Worm (Caenorhabditis elegans) whole organism, L4 larva: ENCODE data around the gene rhi-1.
A peak's percentile ranks its signal among the peaks of the same experiment; 100 is the strongest.

Experiments
- F26F4.8 ChIP-seq: fragments of 200-800 bp; sonication (Bioruptor generic); conservative IDR thresholded peaks from 2 replicates; pipeline ENCODE4 v1.3.6; 2022; ENCODE audit warnings: missing genetic modification characterization, missing compliant biosample characterization
- F44E2.7 ChIP-seq: fragments of 200-800 bp; sonication (Bioruptor generic); IDR thresholded peaks from 2 replicates; pipeline ENCODE4 v2.1.2; 2022; ENCODE audit warnings: missing genetic modification characterization, missing compliant biosample characterization
- F49E8.2 ChIP-seq: sonication (generic microtip); optimal IDR thresholded peaks from 2 replicates; lab custom pipeline; 2016; ENCODE audit warnings: missing compliant biosample characterization, mild to moderate bottlenecking, missing genetic modification characterization, borderline replicate concordance
- R02D3.7 ChIP-seq: fragments of 150-350 bp; sonication (generic microtip); optimal IDR thresholded peaks from 3 replicates; lab custom pipeline; 2014; ENCODE audit warnings: missing biosample characterization, missing genetic modification characterization
- T26A8.4 ChIP-seq: fragments of 200-800 bp; sonication (Bioruptor generic); IDR thresholded peaks from 2 replicates; pipeline ENCODE4 v1.3.6; 2022; ENCODE audit warnings: missing genetic modification characterization, missing compliant biosample characterization
- Y105C5A.15 ChIP-seq: fragments of 200-800 bp; sonication (Bioruptor generic); IDR thresholded peaks from 2 replicates; pipeline ENCODE4 v1.3.6; 2022; ENCODE audit warnings: missing genetic modification characterization, missing compliant biosample characterization
- Y5F2A.4 ChIP-seq: fragments of 200-800 bp; sonication (Bioruptor generic); optimal IDR thresholded peaks from 2 replicates; lab custom pipeline; 2018; ENCODE audit warnings: mild to moderate bottlenecking, missing genetic modification characterization, missing compliant biosample characterization
- Y75B8A.6 ChIP-seq: fragments of 200-800 bp; sonication (Bioruptor generic); IDR thresholded peaks from 2 replicates; pipeline ENCODE4 v1.3.6; 2022; ENCODE audit warnings: missing genetic modification reagents, missing genetic modification characterization, missing compliant biosample characterization
- ZK337.2 ChIP-seq: fragments of 200-800 bp; sonication (Bioruptor generic); IDR thresholded peaks from 2 replicates; pipeline ENCODE4 v1.3.6; 2022; ENCODE audit warnings: missing genetic modification reagents, missing genetic modification characterization, missing compliant biosample characterization
- ZK546.5 ChIP-seq, 2 experiments: sonication (generic microtip); optimal IDR thresholded peaks; 2 replicates each; lab custom pipeline; 2017; ENCODE audit warnings: missing biosample characterization in 2 of 2, missing genetic modification characterization in 2 of 2
- aly-2 ChIP-seq: sonication (generic microtip); optimal IDR thresholded peaks from 2 replicates; lab custom pipeline; 2018; ENCODE audit warnings: missing biosample characterization, missing genetic modification characterization
- attf-4 ChIP-seq: sonication (generic microtip); optimal IDR thresholded peaks from 3 replicates; lab custom pipeline; 2017; ENCODE audit warnings: missing biosample characterization, missing genetic modification characterization
- ceh-28 ChIP-seq: fragments of 150-350 bp; optimal IDR thresholded peaks from 2 replicates; lab custom pipeline; 2014; ENCODE audit warnings: missing biosample characterization, missing genetic modification reagents, missing genetic modification characterization
- ceh-32 ChIP-seq: sonication (generic microtip); optimal IDR thresholded peaks from 2 replicates; lab custom pipeline; 2016; ENCODE audit warnings: mild to moderate bottlenecking, missing genetic modification characterization, missing compliant biosample characterization; ENCODE audit not compliant: poor library complexity
- ces-1 ChIP-seq: fragments of 150-350 bp; sonication (generic microtip); optimal IDR thresholded peaks from 4 replicates; lab custom pipeline; 2014; ENCODE audit warnings: missing biosample characterization, missing genetic modification reagents, missing genetic modification characterization
- cey-2 ChIP-seq: sonication (generic microtip); optimal IDR thresholded peaks from 3 replicates; lab custom pipeline; 2017; ENCODE audit warnings: missing genetic modification characterization, mild to moderate bottlenecking, missing compliant biosample characterization, antibody characterized with exemption, borderline replicate concordance; ENCODE audit not compliant: insufficient read depth
- ctbp-1 ChIP-seq: fragments of 200-800 bp; sonication (Bioruptor generic); IDR thresholded peaks from 2 replicates; pipeline ENCODE4 v1.3.6; 2022; ENCODE audit warnings: missing genetic modification reagents, missing genetic modification characterization, missing compliant biosample characterization
- daf-12 ChIP-seq: fragments of 150-350 bp; optimal IDR thresholded peaks from 2 replicates; lab custom pipeline; 2014; ENCODE audit warnings: missing biosample characterization, missing genetic modification reagents, missing genetic modification characterization
- daf-16 ChIP-seq, 3 experiments: sonication (generic microtip); optimal IDR thresholded peaks; 2 replicates each; lab custom pipeline; 2016 to 2017; ENCODE audit warnings: missing genetic modification characterization in 3 of 3, missing genetic modification reagents in 3 of 3, mild to moderate bottlenecking in 2 of 3, missing compliant biosample characterization in 2 of 3, missing biosample characterization in 1 of 3, moderate library complexity in 1 of 3
- dmd-8 ChIP-seq: fragments of 200-800 bp; sonication (Bioruptor generic); IDR thresholded peaks from 2 replicates; pipeline ENCODE4 v1.3.6; 2022; ENCODE audit warnings: missing genetic modification characterization, missing compliant biosample characterization
- duxl-1 ChIP-seq: sonication (generic microtip); optimal IDR thresholded peaks from 2 replicates; lab custom pipeline; 2016; ENCODE audit warnings: mild to moderate bottlenecking, missing genetic modification characterization, moderate library complexity, missing compliant biosample characterization; ENCODE audit not compliant: poor library complexity
- egl-27 ChIP-seq: sonication (generic microtip); optimal IDR thresholded peaks from 3 replicates; lab custom pipeline; 2017; ENCODE audit warnings: missing biosample characterization, missing genetic modification reagents, missing genetic modification characterization
- egl-43 ChIP-seq: fragments of 200-800 bp; sonication (Bioruptor generic); IDR thresholded peaks from 2 replicates; pipeline ENCODE4 v1.3.6; 2022; ENCODE audit warnings: missing genetic modification reagents, missing genetic modification characterization, missing compliant biosample characterization
- fos-1 ChIP-seq: fragments of 150-350 bp; optimal IDR thresholded peaks from 2 replicates; lab custom pipeline; 2014; ENCODE audit warnings: missing biosample characterization, missing genetic modification characterization
- hif-1 ChIP-seq, 2 experiments: sonication (generic microtip); optimal IDR thresholded peaks; 2 replicates each; lab custom pipeline; 2016 to 2017; ENCODE audit warnings: missing compliant biosample characterization in 2 of 2, missing genetic modification characterization in 2 of 2, missing genetic modification reagents in 2 of 2, missing genotype in 2 of 2, mild to moderate bottlenecking in 1 of 2
- hlh-11 ChIP-seq: fragments of 200-800 bp; sonication (Bioruptor generic); optimal IDR thresholded peaks from 2 replicates; lab custom pipeline; 2018; ENCODE audit warnings: mild to moderate bottlenecking, missing genetic modification characterization, missing compliant biosample characterization
- hmg-1.1 ChIP-seq: fragments of 200-800 bp; sonication (Bioruptor generic); IDR thresholded peaks from 2 replicates; pipeline ENCODE4 v1.3.6; 2022; ENCODE audit warnings: missing genetic modification reagents, missing genetic modification characterization, missing compliant biosample characterization
- lin-13 ChIP-seq: fragments of 150-350 bp; optimal IDR thresholded peaks from 2 replicates; lab custom pipeline; 2014; ENCODE audit warnings: missing biosample characterization, missing genetic modification reagents, missing genetic modification characterization
- lin-39 ChIP-seq: fragments of 150-350 bp; optimal IDR thresholded peaks from 2 replicates; lab custom pipeline; 2014; ENCODE audit warnings: missing biosample characterization, missing genetic modification reagents, missing genetic modification characterization
- lsy-2 ChIP-seq, 2 experiments: fragments of 150-350 bp in 1 of 2; sonication (generic microtip) in 1 of 2; optimal IDR thresholded peaks; 2 replicates each; lab custom pipeline; 2014 to 2017; ENCODE audit warnings: missing biosample characterization in 2 of 2, missing genetic modification characterization in 2 of 2
- mep-1 ChIP-seq: fragments of 150-350 bp; sonication (generic microtip); optimal IDR thresholded peaks from 3 replicates; lab custom pipeline; 2014; ENCODE audit warnings: missing biosample characterization, missing genetic modification characterization
- mxl-2 ChIP-seq: fragments of 200-800 bp; sonication (Bioruptor generic); conservative IDR thresholded peaks from 2 replicates; pipeline ENCODE4 v1.3.6; 2022; ENCODE audit warnings: missing genetic modification reagents, missing genetic modification characterization, missing compliant biosample characterization
- nhr-111 ChIP-seq: fragments of 200-800 bp; sonication (Bioruptor generic); optimal IDR thresholded peaks from 2 replicates; lab custom pipeline; 2018; ENCODE audit warnings: mild to moderate bottlenecking, missing genetic modification characterization, missing compliant biosample characterization
- nhr-28 ChIP-seq: fragments of 150-350 bp; optimal IDR thresholded peaks from 2 replicates; lab custom pipeline; 2014; ENCODE audit warnings: missing biosample characterization, missing genetic modification characterization
- nhr-48 ChIP-seq: sonication (generic microtip); optimal IDR thresholded peaks from 2 replicates; lab custom pipeline; 2016; ENCODE audit warnings: mild to moderate bottlenecking, missing genetic modification characterization, missing compliant biosample characterization
- nhr-6 ChIP-seq: fragments of 150-350 bp; optimal IDR thresholded peaks from 2 replicates; lab custom pipeline; 2014; ENCODE audit warnings: missing biosample characterization, missing genetic modification characterization
- nhr-77 ChIP-seq: fragments of 150-350 bp; optimal IDR thresholded peaks from 2 replicates; lab custom pipeline; 2014; ENCODE audit warnings: missing biosample characterization, missing genetic modification characterization
- php-3 ChIP-seq: fragments of 200-800 bp; sonication (Bioruptor generic); IDR thresholded peaks from 2 replicates; pipeline ENCODE4 v1.3.6; 2022; ENCODE audit warnings: missing genetic modification reagents, missing genetic modification characterization, missing compliant biosample characterization
- pqm-1 ChIP-seq: sonication (generic microtip); optimal IDR thresholded peaks from 2 replicates; lab custom pipeline; 2017; ENCODE audit warnings: missing biosample characterization, missing genetic modification characterization
- saeg-2 ChIP-seq: fragments of 200-800 bp; sonication (Bioruptor generic); IDR thresholded peaks from 2 replicates; pipeline ENCODE4 v1.3.6; 2022; ENCODE audit warnings: missing genetic modification reagents, missing genetic modification characterization, missing compliant biosample characterization
- sdz-12 ChIP-seq: fragments of 200-800 bp; sonication (Bioruptor generic); optimal IDR thresholded peaks from 2 replicates; lab custom pipeline; 2018; ENCODE audit warnings: mild to moderate bottlenecking, missing genetic modification characterization, missing compliant biosample characterization
- skn-1 ChIP-seq: fragments of 150-350 bp; optimal IDR thresholded peaks from 2 replicates; lab custom pipeline; 2014; ENCODE audit warnings: missing biosample characterization, missing genetic modification characterization
- snpc-4 ChIP-seq: fragments of 150-350 bp; optimal IDR thresholded peaks from 2 replicates; lab custom pipeline; 2014; ENCODE audit warnings: missing biosample characterization, missing genetic modification characterization
- spr-3 ChIP-seq: fragments of 200-800 bp; sonication (Bioruptor generic); optimal IDR thresholded peaks from 2 replicates; lab custom pipeline; 2018; ENCODE audit warnings: mild to moderate bottlenecking, missing genetic modification characterization, missing compliant biosample characterization
- unc-39 ChIP-seq: sonication (generic microtip); optimal IDR thresholded peaks from 2 replicates; lab custom pipeline; 2017; ENCODE audit warnings: missing biosample characterization, missing genetic modification characterization
- unc-62 ChIP-seq, 3 experiments: fragments of 150-350 bp in 1 of 3; sonication (generic microtip); optimal IDR thresholded peaks in 2 of 3; peaks in 1 of 3; 1 replicate in 1 of 3; 2 replicates in 2 of 3; lab custom pipeline; 2014 to 2017; ENCODE audit warnings: missing biosample characterization in 3 of 3, missing genetic modification characterization in 3 of 3, missing genetic modification reagents in 3 of 3, missing genotype in 1 of 3
- vab-7 ChIP-seq: fragments of 200-800 bp; sonication (Bioruptor generic); IDR thresholded peaks from 2 replicates; pipeline ENCODE4 v1.3.6; 2022; ENCODE audit warnings: missing genetic modification reagents, missing genetic modification characterization, missing compliant biosample characterization
- zag-1 ChIP-seq: fragments of 150-350 bp; optimal IDR thresholded peaks from 2 replicates; lab custom pipeline; 2014; ENCODE audit warnings: missing biosample characterization, missing genetic modification characterization
- zip-2 ChIP-seq: fragments of 150-350 bp; optimal IDR thresholded peaks from 2 replicates; lab custom pipeline; 2014; ENCODE audit warnings: missing biosample characterization, missing genetic modification characterization
- ztf-11 ChIP-seq: fragments of 150-350 bp; optimal IDR thresholded peaks from 2 replicates; lab custom pipeline; 2014; ENCODE audit warnings: missing biosample characterization, missing genetic modification characterization

rhi-1 gene

DNA sequence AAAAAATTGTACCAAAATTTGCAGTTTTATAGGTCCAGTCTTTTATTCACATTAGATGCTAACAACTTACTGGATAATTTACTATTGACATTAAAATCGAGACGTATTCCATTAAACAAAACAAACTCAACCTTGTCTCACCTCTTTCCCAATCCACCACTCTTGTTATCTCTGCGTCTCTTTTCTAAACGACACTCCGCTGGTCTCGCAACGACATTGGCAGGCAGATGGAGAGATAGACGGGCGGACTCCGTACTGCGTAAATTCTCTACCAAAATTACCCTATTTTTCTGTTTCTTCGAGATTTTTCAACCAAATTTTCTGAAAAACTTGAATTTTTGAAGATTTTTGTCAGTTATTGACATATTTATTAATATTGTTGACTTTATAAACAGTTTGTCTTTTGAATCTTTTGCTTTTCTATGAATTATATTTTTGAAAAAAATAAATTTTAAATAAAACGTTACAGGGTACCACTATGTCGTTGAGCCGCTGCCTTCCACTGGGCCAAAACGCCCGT lies 39.0 kb upstream of the rhi-1 start, which contains the start of gene asb-2 (continued):
- no peak for TF ChIP-seq ceh-28 (tag; lab: Kevin White, UChicago)
- TF ChIP-seq nhr-48 (tag; lab: Kevin White, UChicago), result peak; percentile 43
- TF ChIP-seq lin-13, result peak; percentile 84
- peak; percentile 93 for TF ChIP-seq mep-1 (tag; lab: Kevin White, UChicago)
- no peak for TF ChIP-seq spr-3 (GFP tag; lab: Kevin White, UChicago)
- TF ChIP-seq R02D3.7, result no peak
- TF ChIP-seq lin-39 (tag; lab: Kevin White, UChicago), result no peak
- no peak for TF ChIP-seq fos-1 (tag; lab: Kevin White, UChicago)
- TF ChIP-seq skn-1 (tag; lab: Kevin White, UChicago), result no peak
- no peak for TF ChIP-seq php-3
- no peak for TF ChIP-seq daf-12 (tag; lab: Kevin White, UChicago)
- peak in 1 of 2 experiments; percentile 13 for TF ChIP-seq daf-16 (GFP tag; optimal IDR thresholded peaks at IDR 0.05; lab: Kevin White, UChicago)
- peak; percentile 54 for TF ChIP-seq daf-16 (tag; optimal IDR thresholded peaks at IDR 0.05; lab: Kevin White, UChicago)
- no peak for TF ChIP-seq unc-62 (GFP tag; optimal IDR thresholded peaks at IDR 0.05 in 1 of 2; lab: Kevin White, UChicago)
- TF ChIP-seq unc-62 (tag; optimal IDR thresholded peaks at IDR 0.05; lab: Kevin White, UChicago), result no peak
- no peak for TF ChIP-seq nhr-111
- peak; percentile 76 for TF ChIP-seq nhr-28 (tag; lab: Kevin White, UChicago)
- TF ChIP-seq T26A8.4 (GFP tag; lab: Robert Waterston, UW), result no peak; the same call in 1 of the 2 replicates
- no peak for TF ChIP-seq ces-1 (GFP tag; lab: Kevin White, UChicago)
- no peak for TF ChIP-seq egl-43 (GFP tag; lab: Robert Waterston, UW)
- no peak for TF ChIP-seq cey-2
- peak; percentile 88 for TF ChIP-seq hlh-11 (tag; lab: Kevin White, UChicago)
- peak; percentile 41 for TF ChIP-seq zip-2
- no peak for TF ChIP-seq ZK546.5 (tag; optimal IDR thresholded peaks at IDR 0.05; lab: Kevin White, UChicago)
- no peak for TF ChIP-seq aly-2 (tag; lab: Kevin White, UChicago)
- TF ChIP-seq sdz-12 (GFP tag; lab: Kevin White, UChicago), result no peak
- no peak for TF ChIP-seq ztf-11
- no peak for TF ChIP-seq F44E2.7
- TF ChIP-seq mxl-2 (GFP tag; lab: Robert Waterston, UW), result no peak
- TF ChIP-seq dmd-8 (GFP tag; lab: Robert Waterston, UW), result no peak
- peak in 1 of 2 experiments; percentile 62 for TF ChIP-seq hif-1 (tag; optimal IDR thresholded peaks at IDR 0.05; lab: Kevin White, UChicago)
- no peak for TF ChIP-seq saeg-2 (GFP tag; lab: Robert Waterston, UW)
- no peak for TF ChIP-seq unc-39 (tag; lab: Kevin White, UChicago)
- TF ChIP-seq nhr-6, result peak; percentile 96
- TF ChIP-seq Y105C5A.15, result no peak
- TF ChIP-seq F26F4.8 (GFP tag; lab: Robert Waterston, UW), result no peak
- TF ChIP-seq duxl-1 (tag; lab: Kevin White, UChicago), result peak; percentile 4
- no peak for TF ChIP-seq egl-27
- peak in 1 of 2 experiments; percentile 90 for TF ChIP-seq lsy-2 (tag; optimal IDR thresholded peaks at IDR 0.05; lab: Kevin White, UChicago)
- no peak for TF ChIP-seq ZK337.2
- no peak for TF ChIP-seq ceh-32 (tag; lab: Kevin White, UChicago)
- TF ChIP-seq Y75B8A.6 (GFP tag; lab: Robert Waterston, UW), result no peak
- no peak for TF ChIP-seq zag-1 (tag; lab: Kevin White, UChicago)
- TF ChIP-seq pqm-1, result peak; percentile 66
- TF ChIP-seq hmg-1.1, result peak; percentile 72
- TF ChIP-seq attf-4, result no peak
- no peak for TF ChIP-seq F49E8.2
- no peak for TF ChIP-seq vab-7
- no peak for TF ChIP-seq Y5F2A.4 (GFP tag; lab: Kevin White, UChicago)
- no peak for TF ChIP-seq ctbp-1 (GFP tag; lab: Robert Waterston, UW)
- no peak for TF ChIP-seq snpc-4 (tag; lab: Kevin White, UChicago)
- TF ChIP-seq nhr-77 (tag; lab: Kevin White, UChicago), result peak; percentile 79
